Fruit fly (Drosophila melanogaster) whole organism, prepupa: Measurements from ENCODE around the gene CG43389.

Experiments
- CG1621 ChIP-seq: fragments of 200-800 bp; sonication (Bioruptor generic); optimal IDR thresholded peaks from 3 replicates; lab custom pipeline; 2018; ENCODE audit warnings: missing biosample characterization, mild to moderate bottlenecking, missing genetic modification characterization
- CG34406 ChIP-seq: fragments of 200-800 bp; sonication (Bioruptor generic); optimal IDR thresholded peaks from 3 replicates; lab custom pipeline; 2016; ENCODE audit warnings: missing biosample characterization, missing genetic modification characterization
- CG9139 ChIP-seq: fragments of 200-800 bp; sonication (Bioruptor generic); optimal IDR thresholded peaks from 3 replicates; lab custom pipeline; 2017; ENCODE audit warnings: missing biosample characterization, mild to moderate bottlenecking, missing genetic modification characterization
- Eip93F ChIP-seq: fragments of 200-800 bp; sonication (Bioruptor generic); optimal IDR thresholded peaks from 2 replicates; lab custom pipeline; 2016; ENCODE audit warnings: missing biosample characterization, mild to moderate bottlenecking, missing genetic modification characterization
- Hr38 ChIP-seq: sonication (Bioruptor generic); optimal IDR thresholded peaks from 2 replicates; lab custom pipeline; 2016; ENCODE audit warnings: missing biosample characterization, missing genetic modification characterization
- Sox15 ChIP-seq: fragments of 200-800 bp; sonication (Bioruptor generic); optimal IDR thresholded peaks from 3 replicates; lab custom pipeline; 2016; ENCODE audit warnings: missing biosample characterization, missing genetic modification characterization
- fd85E ChIP-seq: fragments of 200-800 bp; sonication (Bioruptor generic); optimal IDR thresholded peaks from 3 replicates; lab custom pipeline; 2016; ENCODE audit warnings: missing biosample characterization, missing genetic modification characterization

dm6 chr3L:3242121-3243083, 5.4 kb upstream of the CG43389 start:
- TF ChIP-seq fd85E (GFP tag; lab: Kevin White, UChicago) (no peak), CG1621 (tag; lab: Kevin White, UChicago) (no peak), Sox15 (no peak), Eip93F (no peak), CG34406 (GFP tag; lab: Kevin White, UChicago) (no peak), Hr38 (GFP tag; lab: Kevin White, UChicago) (no peak), CG9139 (GFP tag; lab: Kevin White, UChicago) (no peak)
